Worm (Caenorhabditis elegans) whole organism, L4 larva: ENCODE measurements around the gene D1044.6.
A peak's percentile ranks its signal among the peaks of the same experiment; 100 is the strongest.

Experiments used
- T26A8.4 ChIP-seq: fragments of 200-800 bp; sonication (Bioruptor generic); IDR thresholded peaks from 2 replicates; pipeline ENCODE4 v1.3.6; 2022; ENCODE audit warnings: missing genetic modification characterization, missing compliant biosample characterization
- ZK337.2 ChIP-seq: fragments of 200-800 bp; sonication (Bioruptor generic); IDR thresholded peaks from 2 replicates; pipeline ENCODE4 v1.3.6; 2022; ENCODE audit warnings: missing genetic modification reagents, missing genetic modification characterization, missing compliant biosample characterization
- ZK546.5 ChIP-seq, 2 experiments: sonication (generic microtip); optimal IDR thresholded peaks; 2 replicates each; lab custom pipeline; 2017; ENCODE audit warnings: missing biosample characterization in 2 of 2, missing genetic modification characterization in 2 of 2
- aha-1 ChIP-seq: fragments of 150-350 bp; peaks from one replicate; lab custom pipeline; 2014; ENCODE audit warnings: missing biosample characterization, missing genetic modification characterization
- ama-1 ChIP-seq: fragments of 150-350 bp; optimal IDR thresholded peaks from 2 replicates; lab custom pipeline; 2014; ENCODE audit warnings: inconsistent platforms, mixed read lengths
- ceh-20 ChIP-seq: fragments of 200-800 bp; sonication (Bioruptor generic); IDR thresholded peaks from 2 replicates; pipeline ENCODE4 v1.3.6; 2022; ENCODE audit warnings: missing genetic modification reagents, missing genetic modification characterization, missing compliant biosample characterization
- cey-2 ChIP-seq: sonication (generic microtip); optimal IDR thresholded peaks from 3 replicates; lab custom pipeline; 2017; ENCODE audit warnings: missing genetic modification characterization, mild to moderate bottlenecking, missing compliant biosample characterization, antibody characterized with exemption, borderline replicate concordance; ENCODE audit not compliant: insufficient read depth
- daf-12 ChIP-seq: fragments of 150-350 bp; optimal IDR thresholded peaks from 2 replicates; lab custom pipeline; 2014; ENCODE audit warnings: missing biosample characterization, missing genetic modification reagents, missing genetic modification characterization
- dve-1 ChIP-seq: sonication (generic microtip); optimal IDR thresholded peaks from 2 replicates; lab custom pipeline; 2017; ENCODE audit warnings: antibody characterized with exemption, mild to moderate bottlenecking, missing genetic modification characterization, missing compliant biosample characterization; ENCODE audit not compliant: insufficient read depth
- egl-27 ChIP-seq: sonication (generic microtip); optimal IDR thresholded peaks from 3 replicates; lab custom pipeline; 2017; ENCODE audit warnings: missing biosample characterization, missing genetic modification reagents, missing genetic modification characterization
- gei-8 ChIP-seq: fragments of 200-800 bp; sonication (Bioruptor generic); optimal IDR thresholded peaks from 2 replicates; lab custom pipeline; 2018; ENCODE audit warnings: mild to moderate bottlenecking, missing genetic modification characterization, missing compliant biosample characterization
- hif-1 ChIP-seq, 2 experiments: sonication (generic microtip); optimal IDR thresholded peaks; 2 replicates each; lab custom pipeline; 2016 to 2017; ENCODE audit warnings: missing compliant biosample characterization in 2 of 2, missing genetic modification characterization in 2 of 2, missing genetic modification reagents in 2 of 2, missing genotype in 2 of 2, mild to moderate bottlenecking in 1 of 2
- hlh-30 ChIP-seq: sonication (generic microtip); optimal IDR thresholded peaks from 2 replicates; lab custom pipeline; 2017; ENCODE audit warnings: antibody characterized with exemption, mild to moderate bottlenecking, missing genetic modification characterization, missing compliant biosample characterization; ENCODE audit not compliant: insufficient read depth
- lin-1 ChIP-seq: fragments of 200-800 bp; sonication (Bioruptor generic); IDR thresholded peaks from 2 replicates; pipeline ENCODE4 v1.3.6; 2022; ENCODE audit warnings: missing genetic modification reagents, missing genetic modification characterization, missing compliant biosample characterization
- lin-15B ChIP-seq: fragments of 150-350 bp; sonication (generic microtip); optimal IDR thresholded peaks from 3 replicates; lab custom pipeline; 2014; ENCODE audit warnings: missing biosample characterization, missing genetic modification characterization
- lir-3 ChIP-seq: sonication (generic microtip); optimal IDR thresholded peaks from 2 replicates; lab custom pipeline; 2016; ENCODE audit warnings: mild to moderate bottlenecking, missing genetic modification characterization, missing compliant biosample characterization
- lsy-2 ChIP-seq, 2 experiments: fragments of 150-350 bp in 1 of 2; sonication (generic microtip) in 1 of 2; optimal IDR thresholded peaks; 2 replicates each; lab custom pipeline; 2014 to 2017; ENCODE audit warnings: missing biosample characterization in 2 of 2, missing genetic modification characterization in 2 of 2
- madf-5 ChIP-seq, 2 experiments: fragments of 200-800 bp; sonication (Bioruptor generic); IDR thresholded peaks; 2 replicates each; pipeline ENCODE4 v1.3.6; 2022; ENCODE audit warnings: missing compliant biosample characterization in 2 of 2, missing genetic modification characterization in 2 of 2
- madf-9 ChIP-seq: fragments of 200-800 bp; sonication (Bioruptor generic); conservative IDR thresholded peaks from 2 replicates; pipeline ENCODE4 v1.3.6; 2022; ENCODE audit warnings: missing genetic modification reagents, missing genetic modification characterization, missing compliant biosample characterization
- mxl-3 ChIP-seq: fragments of 200-800 bp; sonication (Bioruptor generic); optimal IDR thresholded peaks from 2 replicates; lab custom pipeline; 2018; ENCODE audit warnings: mild to moderate bottlenecking, missing genetic modification characterization, missing compliant biosample characterization
- nhr-111 ChIP-seq: fragments of 200-800 bp; sonication (Bioruptor generic); optimal IDR thresholded peaks from 2 replicates; lab custom pipeline; 2018; ENCODE audit warnings: mild to moderate bottlenecking, missing genetic modification characterization, missing compliant biosample characterization
- nhr-6 ChIP-seq: fragments of 150-350 bp; optimal IDR thresholded peaks from 2 replicates; lab custom pipeline; 2014; ENCODE audit warnings: missing biosample characterization, missing genetic modification characterization
- nhr-76 ChIP-seq: fragments of 150-350 bp; optimal IDR thresholded peaks from 2 replicates; lab custom pipeline; 2014; ENCODE audit warnings: missing biosample characterization, missing genetic modification characterization
- nhr-77 ChIP-seq: fragments of 150-350 bp; optimal IDR thresholded peaks from 2 replicates; lab custom pipeline; 2014; ENCODE audit warnings: missing biosample characterization, missing genetic modification characterization
- pha-4 ChIP-seq, 2 experiments: fragments of 150-350 bp in 1 of 2; fragments of 200-800 bp in 1 of 2; sonication (Bioruptor generic) in 1 of 2; IDR thresholded peaks in 1 of 2; optimal IDR thresholded peaks in 1 of 2; 2 replicates each; pipeline versions ENCODE4 v1.3.6 to Lab custom; 2014 to 2022; ENCODE audit warnings: missing genetic modification characterization in 2 of 2, missing genetic modification reagents in 2 of 2, missing biosample characterization in 1 of 2, missing compliant biosample characterization in 1 of 2
- saeg-2 ChIP-seq: fragments of 200-800 bp; sonication (Bioruptor generic); IDR thresholded peaks from 2 replicates; pipeline ENCODE4 v1.3.6; 2022; ENCODE audit warnings: missing genetic modification reagents, missing genetic modification characterization, missing compliant biosample characterization
- tag-97 ChIP-seq: fragments of 200-800 bp; sonication (Bioruptor generic); IDR thresholded peaks from 2 replicates; pipeline ENCODE4 v1.3.6; 2022; ENCODE audit warnings: missing genetic modification characterization, missing compliant biosample characterization
- unc-130 ChIP-seq: sonication (generic microtip); optimal IDR thresholded peaks from 2 replicates; lab custom pipeline; 2016; ENCODE audit warnings: missing genetic modification reagents, missing genetic modification characterization, missing compliant biosample characterization
- unc-62 ChIP-seq, 3 experiments: fragments of 150-350 bp in 1 of 3; sonication (generic microtip); optimal IDR thresholded peaks in 2 of 3; peaks in 1 of 3; 1 replicate in 1 of 3; 2 replicates in 2 of 3; lab custom pipeline; 2014 to 2017; ENCODE audit warnings: missing biosample characterization in 3 of 3, missing genetic modification characterization in 3 of 3, missing genetic modification reagents in 3 of 3, missing genotype in 1 of 3
- zip-11 ChIP-seq: fragments of 200-800 bp; sonication (Bioruptor generic); IDR thresholded peaks from 2 replicates; pipeline ENCODE4 v1.3.6; 2022; ENCODE audit warnings: missing genetic modification characterization, missing compliant biosample characterization
- zip-2 ChIP-seq: fragments of 150-350 bp; optimal IDR thresholded peaks from 2 replicates; lab custom pipeline; 2014; ENCODE audit warnings: missing biosample characterization, missing genetic modification characterization
- ztf-7 ChIP-seq: fragments of 150-350 bp; optimal IDR thresholded peaks from 2 replicates; lab custom pipeline; 2014; ENCODE audit warnings: missing biosample characterization, missing genetic modification characterization

D1044.6 gene

ce11 chrIII:5581049-5581448, 38.1 kb upstream of the D1044.6 start, which contains the start of gene F56D2.5:
Gene F56D2.5, minus strand, starts transcription at chrIII:5581419.
- peak in 1 of 2 experiments; percentile 5 for TF ChIP-seq lsy-2 (tag; optimal IDR thresholded peaks at IDR 0.05; lab: Kevin White, UChicago)
- TF ChIP-seq tag-97, result no peak
- no peak for TF ChIP-seq mxl-3 (GFP tag; lab: Kevin White, UChicago)
- TF ChIP-seq ztf-7 (tag; lab: Kevin White, UChicago), result peak; percentile 96
- peak in 1 of 2 experiments; percentile 29 for TF ChIP-seq unc-62 (GFP tag; optimal IDR thresholded peaks at IDR 0.05 in 1 of 2; lab: Kevin White, UChicago)
- no peak for TF ChIP-seq unc-62 (tag; optimal IDR thresholded peaks at IDR 0.05; lab: Kevin White, UChicago)
- TF ChIP-seq zip-2 (tag; lab: Kevin White, UChicago), result peak; percentile 98

- TF ChIP-seq daf-12 (tag; lab: Kevin White, UChicago) (no peak), dve-1 (tag; lab: Kevin White, UChicago) (no peak), zip-11 (GFP tag; lab: Robert Waterston, UW) (no peak), lin-15B (tag; lab: Kevin White, UChicago) (no peak), nhr-111 (GFP tag; lab: Kevin White, UChicago) (no peak), aha-1 (tag; lab: Kevin White, UChicago) (no peak), madf-5 (GFP tag; IDR thresholded peaks at IDR 0.05; lab: Robert Waterston, UW) (no peak), cey-2 (tag; lab: Kevin White, UChicago) (no peak), saeg-2 (GFP tag; lab: Robert Waterston, UW) (no peak), ZK337.2 (GFP tag; lab: Robert Waterston, UW) (no peak), nhr-77 (tag; lab: Kevin White, UChicago) (no peak), lin-1 (GFP tag; lab: Robert Waterston, UW) (no peak), lir-3 (tag; lab: Kevin White, UChicago) (no peak), T26A8.4 (GFP tag; lab: Robert Waterston, UW) (no peak), ZK546.5 (tag; optimal IDR thresholded peaks at IDR 0.05; lab: Kevin White, UChicago) (no peak)
- TF ChIP-seq, all 104 proteins: peak for 0
Measured at ce11 chrIII:5573694-5574093, 30.7 kb upstream of the D1044.6 start, which contains the start of gene molo-1. Gene molo-1, plus strand, starts transcription at chrIII:5573994.

ce11 chrIII:5572806-5573205, 29.8 kb upstream of the D1044.6 start:
- peak; percentile 57 for TF ChIP-seq aha-1 (tag; lab: Kevin White, UChicago)
- no peak for TF ChIP-seq madf-9 (GFP tag; lab: Robert Waterston, UW)
- no peak for TF ChIP-seq hif-1 (tag; optimal IDR thresholded peaks at IDR 0.05; lab: Kevin White, UChicago)
- TF ChIP-seq gei-8, result no peak
- TF ChIP-seq unc-130 (GFP tag; lab: Kevin White, UChicago), result no peak
- no peak for TF ChIP-seq egl-27 (tag; lab: Kevin White, UChicago)
- no peak for TF ChIP-seq saeg-2 (GFP tag; lab: Robert Waterston, UW)
- peak; percentile 52 for TF ChIP-seq hlh-30 (tag; lab: Kevin White, UChicago)
- no peak for TF ChIP-seq pha-4 (GFP tag; IDR thresholded peaks at IDR 0.05; lab: Robert Waterston, UW)
- TF ChIP-seq pha-4 (tag; optimal IDR thresholded peaks at IDR 0.05; lab: Kevin White, UChicago), result no peak
- TF ChIP-seq nhr-76 (tag; lab: Kevin White, UChicago), result no peak
- TF ChIP-seq nhr-6 (tag; lab: Kevin White, UChicago), result no peak

ce11 chrIII:5570814-5571443, 28.0 kb upstream of the D1044.6 start:
- TF ChIP-seq ama-1 (no peak), ceh-20 (GFP tag; lab: Robert Waterston, UW) (peak; percentile 48; the same call in 1 of the 2 replicates), unc-62 (GFP tag; optimal IDR thresholded peaks at IDR 0.05 in 1 of 2; lab: Kevin White, UChicago) (peak in 1 of 2 experiments; percentile 86), unc-62 (tag; optimal IDR thresholded peaks at IDR 0.05; lab: Kevin White, UChicago) (no peak), hlh-30 (tag; lab: Kevin White, UChicago) (peak; percentile 10)
